Fruit fly (Drosophila melanogaster): ENCODE measurements around the gene CG5111.

The CG5111 gene

dm6 chr3R:25490778-25491664, 15.1 kb upstream of the CG5111 start, which contains the start of the genes Gnpat and CG5112 (continued):
- TF ChIP-seq gcm2 (GFP tag; optimal IDR thresholded peaks at IDR 0.05) = peak; percentile 41
- TF ChIP-seq CG7357 (GFP tag; IDR thresholded peaks at IDR 0.05) = 0 out of 3 replicates have a peak, but pooled peaks have one; percentile 5
- TF ChIP-seq CG1603 (tag; optimal IDR thresholded peaks at IDR 0.05) = peak; percentile 89
- TF ChIP-seq sima (GFP tag; optimal IDR thresholded peaks at IDR 0.05) = no peak
- TF ChIP-seq TFAM (GFP tag; optimal IDR thresholded peaks at IDR 0.05) = no peak
- peak; percentile 91 for TF ChIP-seq Rfx (GFP tag; IDR thresholded peaks at IDR 0.05)
- peak; percentile 36 for TF ChIP-seq CG7987 (GFP tag; optimal IDR thresholded peaks at IDR 0.05)
- TF ChIP-seq dmrt11E (tag; optimal IDR thresholded peaks at IDR 0.05) = peak; percentile 58
- TF ChIP-seq chn (GFP tag; optimal IDR thresholded peaks at IDR 0.05) = peak; percentile 77
- no peak for TF ChIP-seq p53 (GFP tag; optimal IDR thresholded peaks at IDR 0.05)
- peak; percentile 61 for TF ChIP-seq Hr3 (GFP tag; optimal IDR thresholded peaks at IDR 0.05)
- TF ChIP-seq MTF-1 (GFP tag; optimal IDR thresholded peaks at IDR 0.05; ENCODE audit: borderline replicate concordance) = peak; percentile 43
- TF ChIP-seq CG1233 (GFP tag; optimal IDR thresholded peaks at IDR 0.05) = no peak
- TF ChIP-seq CkIIα-i1 (GFP tag; IDR thresholded peaks at IDR 0.05) = no peak
- TF ChIP-seq CG32532 (GFP tag; IDR thresholded peaks at IDR 0.05) = peak; percentile 83
- TF ChIP-seq ftz-f1 (GFP tag; optimal IDR thresholded peaks at IDR 0.05) = peak; percentile 61
- no peak for TF ChIP-seq pita (GFP tag; optimal IDR thresholded peaks at IDR 0.05)
- no peak for TF ChIP-seq lov (optimal IDR thresholded peaks at IDR 0.05)
- peak; percentile 85 for TF ChIP-seq lov (GFP tag; IDR thresholded peaks at IDR 0.05)
- peak; percentile 47 for TF ChIP-seq CG7839 (tag; optimal IDR thresholded peaks at IDR 0.05)
- TF ChIP-seq Hr78 (GFP tag; optimal IDR thresholded peaks at IDR 0.05) = no peak
- TF ChIP-seq CG9215 (GFP tag; IDR thresholded peaks at IDR 0.05) = peak; percentile 62
- TF ChIP-seq CG1024 (GFP tag; IDR thresholded peaks at IDR 0.05) = peak; percentile 76
- no peak for TF ChIP-seq C15 (GFP tag; IDR thresholded peaks at IDR 0.05)
- no peak for TF ChIP-seq yki (optimal IDR thresholded peaks at IDR 0.05)
- peak; percentile 58 for TF ChIP-seq CG13894 (tag; optimal IDR thresholded peaks at IDR 0.05)
- TF ChIP-seq en (GFP tag; optimal IDR thresholded peaks at IDR 0.05) = no peak
- TF ChIP-seq CG10274 (GFP tag; optimal IDR thresholded peaks at IDR 0.05) = no peak
- TF ChIP-seq CG14667 (GFP tag; IDR thresholded peaks at IDR 0.05) = no peak
- peak; percentile 63 for TF ChIP-seq CG18262 (tag; optimal IDR thresholded peaks at IDR 0.05)
- no peak for TF ChIP-seq CG15011 (GFP tag; optimal IDR thresholded peaks at IDR 0.05)
- TF ChIP-seq pros (GFP tag; optimal IDR thresholded peaks at IDR 0.05) = peak; percentile 99
- TF ChIP-seq Med (GFP tag) = peak; percentile 94
- no peak for TF ChIP-seq ap (GFP tag; IDR thresholded peaks at IDR 0.05)
- no peak for TF ChIP-seq gt (GFP tag; IDR thresholded peaks at IDR 0.05)
- peak; percentile 54 for TF ChIP-seq CG10543 (GFP tag; optimal IDR thresholded peaks at IDR 0.05)
- TF ChIP-seq CG9609 (GFP tag; optimal IDR thresholded peaks at IDR 0.05) = peak; percentile 70
- peak; percentile 14 for TF ChIP-seq vfl (GFP tag; optimal IDR thresholded peaks at IDR 0.05)
- TF ChIP-seq CG10959 (GFP tag; IDR thresholded peaks at IDR 0.05) = peak; percentile 79
- TF ChIP-seq cwo (GFP tag; optimal IDR thresholded peaks at IDR 0.05) = no peak
- TF ChIP-seq NFAT (GFP tag; IDR thresholded peaks at IDR 0.05) = peak; percentile 90
- TF ChIP-seq disco-r (GFP tag; optimal IDR thresholded peaks at IDR 0.05) = no peak
- no peak for TF ChIP-seq CG4854 (GFP tag; optimal IDR thresholded peaks at IDR 0.05)
- peak; percentile 1 for TF ChIP-seq zen (tag; optimal IDR thresholded peaks at IDR 0.05)
- no peak for TF ChIP-seq CG16863 (GFP tag; optimal IDR thresholded peaks at IDR 0.05)
- peak; percentile 36 for TF ChIP-seq Abd-B (GFP tag; optimal IDR thresholded peaks at IDR 0.05)
- TF ChIP-seq lab (GFP tag; optimal IDR thresholded peaks at IDR 0.05) = peak; percentile 47
- TF ChIP-seq Doc2 (GFP tag; IDR thresholded peaks at IDR 0.05) = no peak
- peak; percentile 11 to 29 for TF ChIP-seq Pdp1 (GFP tag; optimal IDR thresholded peaks at IDR 0.05)
- no peak for TF ChIP-seq Max (GFP tag; optimal IDR thresholded peaks at IDR 0.05)

Measured in whole organism, embryonic.